Worm (Caenorhabditis elegans): ENCODE measurements around the gene Y17G7B.22.
A peak's percentile ranks its signal among the peaks of the same experiment; 100 is the strongest.

The Y17G7B.22 gene

DNA sequence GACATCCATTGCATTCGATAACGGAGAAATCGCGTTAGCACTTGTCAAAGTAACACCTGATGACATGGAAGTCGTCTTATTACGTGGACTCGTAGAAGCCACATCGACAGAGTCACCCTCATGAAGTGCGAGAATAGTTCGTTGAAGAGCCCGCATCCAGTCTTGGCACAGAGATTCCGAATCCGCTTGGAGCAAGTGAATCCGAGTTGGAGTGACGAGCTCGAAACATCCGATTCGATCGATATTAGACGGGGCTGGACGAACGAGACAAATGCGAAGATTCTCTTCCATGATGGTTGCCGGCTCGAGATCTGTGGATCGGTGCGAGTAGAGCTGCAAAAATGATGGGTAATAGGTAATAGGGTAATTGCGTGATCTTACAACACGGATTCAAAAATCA is 9.5 kb downstream of the Y17G7B.22 start:
- no peak for TF ChIP-seq nhr-23 (tag; optimal IDR thresholded peaks at IDR 0.05)
- no peak for TF ChIP-seq lin-39 (tag; optimal IDR thresholded peaks at IDR 0.05)
- no peak for TF ChIP-seq unc-39 (tag; optimal IDR thresholded peaks at IDR 0.05)
- TF ChIP-seq nhr-11 (tag; optimal IDR thresholded peaks at IDR 0.05): no peak
- no peak for TF ChIP-seq nhr-76 (tag; optimal IDR thresholded peaks at IDR 0.05)
- TF ChIP-seq tbx-2 (tag; optimal IDR thresholded peaks at IDR 0.05): no peak
- no peak for TF ChIP-seq eor-1 (tag; optimal IDR thresholded peaks at IDR 0.05)
- no peak for TF ChIP-seq nhr-77 (tag; optimal IDR thresholded peaks at IDR 0.05)
- TF ChIP-seq unc-62 (GFP tag; optimal IDR thresholded peaks at IDR 0.05): no peak
- no peak for TF ChIP-seq egl-5 (tag; optimal IDR thresholded peaks at IDR 0.05)
- TF ChIP-seq R02D3.7 (tag; optimal IDR thresholded peaks at IDR 0.05): no peak
- TF ChIP-seq elt-1 (tag; optimal IDR thresholded peaks at IDR 0.05): no peak
- no peak for TF ChIP-seq pqm-1 (tag; optimal IDR thresholded peaks at IDR 0.05)
- no peak for TF ChIP-seq daf-12 (tag; optimal IDR thresholded peaks at IDR 0.05)
- TF ChIP-seq nhr-43 (tag; optimal IDR thresholded peaks at IDR 0.05; ENCODE audit: poor library complexity, severe bottlenecking): no peak
- TF ChIP-seq fos-1 (tag; optimal IDR thresholded peaks at IDR 0.05): no peak

ce11 chrII:12080015-12080414 is 12.2 kb downstream of the Y17G7B.22 start:
- TF ChIP-seq elt-2 (tag; optimal IDR thresholded peaks at IDR 0.05): peak; percentile 71
- no peak for TF ChIP-seq nhr-76 (tag; optimal IDR thresholded peaks at IDR 0.05)
- no peak for TF ChIP-seq nhr-23 (tag; optimal IDR thresholded peaks at IDR 0.05)

ce11 chrII:12081454-12081853 is 13.6 kb downstream of the Y17G7B.22 start:
- no peak for TF ChIP-seq nhr-76 (tag; optimal IDR thresholded peaks at IDR 0.05)
- TF ChIP-seq mml-1 (tag; optimal IDR thresholded peaks at IDR 0.05): no peak
- TF ChIP-seq nhr-23 (tag; optimal IDR thresholded peaks at IDR 0.05): peak; percentile 5

ce11 chrII:12088833-12089232 is 21.0 kb downstream of the Y17G7B.22 start, which contains the start of gene cnt-1:
cnt-1 (minus strand) TSS chrII:12088868.
- TF ChIP-seq snpc-4 (tag; optimal IDR thresholded peaks at IDR 0.05) (no peak), ZK546.5 (tag; optimal IDR thresholded peaks at IDR 0.05) (no peak), fos-1 (tag; optimal IDR thresholded peaks at IDR 0.05) (no peak), ceh-16 (tag; optimal IDR thresholded peaks at IDR 0.05) (no peak), nhr-28 (tag; optimal IDR thresholded peaks at IDR 0.05) (no peak), nhr-12 (tag; optimal IDR thresholded peaks at IDR 0.05) (no peak), nhr-76 (tag; optimal IDR thresholded peaks at IDR 0.05) (no peak), ztf-4 (tag; optimal IDR thresholded peaks at IDR 0.05) (no peak), fkh-2 (tag; optimal IDR thresholded peaks at IDR 0.05) (no peak), nhr-43 (tag; optimal IDR thresholded peaks at IDR 0.05; ENCODE audit: poor library complexity, severe bottlenecking) (no peak), nhr-23 (tag; optimal IDR thresholded peaks at IDR 0.05) (no peak), zag-1 (tag; optimal IDR thresholded peaks at IDR 0.05) (no peak), ceh-9 (tag; optimal IDR thresholded peaks at IDR 0.05) (no peak), egl-27 (tag; optimal IDR thresholded peaks at IDR 0.05) (no peak), nhr-77 (tag; optimal IDR thresholded peaks at IDR 0.05) (no peak), sea-2 (GFP tag; optimal IDR thresholded peaks at IDR 0.05) (no peak), nhr-237 (tag; optimal IDR thresholded peaks at IDR 0.05) (no peak), unc-62 (GFP tag; optimal IDR thresholded peaks at IDR 0.05) (no peak)

DNA sequence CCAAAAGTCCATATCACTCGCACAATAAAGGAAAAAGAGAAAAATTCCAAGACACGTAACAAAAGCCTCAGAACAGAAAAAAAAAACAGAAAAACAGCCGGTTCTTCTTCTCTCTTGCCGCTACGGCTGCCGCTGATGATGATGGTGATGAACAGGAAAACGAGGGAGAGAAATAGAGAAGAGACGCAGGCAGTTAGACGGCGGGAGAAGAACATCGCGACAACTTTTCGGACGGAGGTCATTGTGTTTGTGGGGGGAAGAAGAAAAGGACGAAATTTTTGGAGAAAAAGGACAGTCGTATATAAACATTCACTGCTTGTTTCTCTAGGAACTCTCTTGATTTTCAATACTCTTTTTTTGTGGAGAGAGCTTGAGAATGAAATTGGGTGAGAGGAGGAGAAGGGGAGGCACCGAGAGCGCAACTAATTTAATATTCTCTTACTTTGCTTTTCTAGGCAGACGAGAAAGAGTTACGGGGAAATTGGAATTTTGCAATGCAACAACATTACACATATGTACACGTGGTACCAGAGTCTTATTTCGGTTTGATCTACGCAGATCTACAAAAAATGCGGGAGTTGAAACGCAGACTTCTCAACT is 21.9 kb downstream of the Y17G7B.22 start:
- TF ChIP-seq nhr-67 (tag; optimal IDR thresholded peaks at IDR 0.05) (no peak), fos-1 (tag; optimal IDR thresholded peaks at IDR 0.05) (no peak), elt-1 (tag; optimal IDR thresholded peaks at IDR 0.05) (peak; percentile 10), ceh-28 (tag; optimal IDR thresholded peaks at IDR 0.05) (peak; percentile 61), elt-2 (tag; optimal IDR thresholded peaks at IDR 0.05) (no peak), elt-3 (tag; optimal IDR thresholded peaks at IDR 0.05) (no peak), sea-2 (GFP tag; optimal IDR thresholded peaks at IDR 0.05) (no peak), lin-15B (tag; optimal IDR thresholded peaks at IDR 0.05) (peak; percentile 33), fkh-2 (tag; optimal IDR thresholded peaks at IDR 0.05) (no peak), nhr-23 (tag; optimal IDR thresholded peaks at IDR 0.05) (peak; percentile 55), nhr-28 (tag; optimal IDR thresholded peaks at IDR 0.05) (no peak), ZK546.5 (tag; optimal IDR thresholded peaks at IDR 0.05) (no peak), ztf-4 (tag; optimal IDR thresholded peaks at IDR 0.05) (peak; percentile 43), ztf-11 (tag; optimal IDR thresholded peaks at IDR 0.05) (no peak), ceh-16 (tag; optimal IDR thresholded peaks at IDR 0.05) (no peak), mdl-1 (tag; optimal IDR thresholded peaks at IDR 0.05) (no peak), nhr-43 (tag; optimal IDR thresholded peaks at IDR 0.05; ENCODE audit: poor library complexity, severe bottlenecking) (no peak), egl-5 (tag; optimal IDR thresholded peaks at IDR 0.05) (no peak), daf-12 (tag; optimal IDR thresholded peaks at IDR 0.05) (no peak), pha-4 (tag; optimal IDR thresholded peaks at IDR 0.05) (peak; percentile 65), nhr-12 (tag; optimal IDR thresholded peaks at IDR 0.05) (no peak), ceh-9 (tag; optimal IDR thresholded peaks at IDR 0.05) (no peak), egl-27 (tag; optimal IDR thresholded peaks at IDR 0.05) (peak; percentile 48), lsy-12 (tag; optimal IDR thresholded peaks at IDR 0.05) (no peak), eor-1 (tag; optimal IDR thresholded peaks at IDR 0.05) (no peak), pqm-1 (tag; optimal IDR thresholded peaks at IDR 0.05) (peak; percentile 10), unc-39 (tag; optimal IDR thresholded peaks at IDR 0.05) (no peak), nfya-1 (tag; optimal IDR thresholded peaks at IDR 0.05; ENCODE audit: insufficient read depth) (peak; percentile 75), mml-1 (tag; optimal IDR thresholded peaks at IDR 0.05) (no peak), snpc-4 (tag; optimal IDR thresholded peaks at IDR 0.05) (no peak), nhr-77 (tag; optimal IDR thresholded peaks at IDR 0.05) (no peak), nhr-76 (tag; optimal IDR thresholded peaks at IDR 0.05) (no peak), hmg-11 (tag; optimal IDR thresholded peaks at IDR 0.05) (peak; percentile 93)

Measured in whole organism, L3 larva.